Fruit fly (Drosophila melanogaster): ENCODE data around the gene Srp68.

The Srp68 gene

dm6 chr3L:8925679-8926078 lies 49.2 kb upstream of the Srp68 start (continued):
- no peak for TF ChIP-seq pfk (GFP tag; optimal IDR thresholded peaks at IDR 0.05)
- TF ChIP-seq Hand (GFP tag; optimal IDR thresholded peaks at IDR 0.05), result no peak
- peak; percentile 7 for TF ChIP-seq Jarid2 (GFP tag; optimal IDR thresholded peaks at IDR 0.05)
- no peak for TF ChIP-seq CG1602 (GFP tag; optimal IDR thresholded peaks at IDR 0.05)
- TF ChIP-seq B-H2 (GFP tag; optimal IDR thresholded peaks at IDR 0.05), result no peak
- TF ChIP-seq Ets97D (GFP tag; optimal IDR thresholded peaks at IDR 0.05), result no peak
- TF ChIP-seq CG10267 (tag; optimal IDR thresholded peaks at IDR 0.05), result no peak
- TF ChIP-seq fru (optimal IDR thresholded peaks at IDR 0.05), result no peak
- TF ChIP-seq B-H1 (GFP tag; IDR thresholded peaks at IDR 0.05), result no peak
- no peak for TF ChIP-seq Chrac-16 (GFP tag; optimal IDR thresholded peaks at IDR 0.05)
- no peak for TF ChIP-seq BtbVII (GFP tag; optimal IDR thresholded peaks at IDR 0.05)
- TF ChIP-seq slou (GFP tag; optimal IDR thresholded peaks at IDR 0.05), result no peak
- no peak for TF ChIP-seq CG8944 (GFP tag; optimal IDR thresholded peaks at IDR 0.05)
- no peak for TF ChIP-seq CG10274 (GFP tag; optimal IDR thresholded peaks at IDR 0.05)
- TF ChIP-seq PHDP (tag; optimal IDR thresholded peaks at IDR 0.05), result peak; percentile 5
- no peak for TF ChIP-seq hth (optimal IDR thresholded peaks at IDR 0.05)
- TF ChIP-seq Poxn (GFP tag; IDR thresholded peaks at IDR 0.05), result no peak
- TF ChIP-seq CG4360 (GFP tag; IDR thresholded peaks at IDR 0.05), result no peak
- TF ChIP-seq CG31441 (GFP tag; IDR thresholded peaks at IDR 0.05), result 0 out of 2 replicates have a peak, but pooled peaks have one; percentile 35
- peak; percentile 78 for TF ChIP-seq CG7745 (tag; optimal IDR thresholded peaks at IDR 0.05)
- TF ChIP-seq jigr1 (GFP tag; IDR thresholded peaks at IDR 0.05), result no peak
- TF ChIP-seq lab (GFP tag; optimal IDR thresholded peaks at IDR 0.05), result peak; percentile 39
- peak; percentile 42 for TF ChIP-seq Spps (tag; optimal IDR thresholded peaks at IDR 0.05)
- TF ChIP-seq CG2712 (tag; optimal IDR thresholded peaks at IDR 0.05), result peak; percentile 20
- TF ChIP-seq al (GFP tag; IDR thresholded peaks at IDR 0.05), result no peak
- peak; percentile 14 for TF ChIP-seq sqz (GFP tag; optimal IDR thresholded peaks at IDR 0.05)
- TF ChIP-seq Blimp-1 (GFP tag; optimal IDR thresholded peaks at IDR 0.05), result peak; percentile 94
- no peak for TF ChIP-seq pros (GFP tag; optimal IDR thresholded peaks at IDR 0.05)
- 0 out of 3 replicates have a peak, but pooled peaks have one; percentile 14 for TF ChIP-seq z (GFP tag; IDR thresholded peaks at IDR 0.05)
- TF ChIP-seq CG6272 (GFP tag; IDR thresholded peaks at IDR 0.05), result no peak
- TF ChIP-seq cad (GFP tag; optimal IDR thresholded peaks at IDR 0.05), result no peak
- TF ChIP-seq dati (GFP tag; IDR thresholded peaks at IDR 0.05), result no peak
- TF ChIP-seq CG2129 (GFP tag; IDR thresholded peaks at IDR 0.05; ENCODE audit: partially characterized antibody), result no peak
- no peak for TF ChIP-seq CG9727 (GFP tag; optimal IDR thresholded peaks at IDR 0.05)
- TF ChIP-seq CG7556 (GFP tag; optimal IDR thresholded peaks at IDR 0.05), result peak; percentile 10
- no peak for TF ChIP-seq Gsc (GFP tag; IDR thresholded peaks at IDR 0.05)
- TF ChIP-seq CG12155 (GFP tag; optimal IDR thresholded peaks at IDR 0.05), result no peak
- TF ChIP-seq CG2875 (GFP tag; optimal IDR thresholded peaks at IDR 0.05), result peak; percentile 83
- TF ChIP-seq CG8478 (optimal IDR thresholded peaks at IDR 0.05), result no peak
- TF ChIP-seq Doc2 (GFP tag; IDR thresholded peaks at IDR 0.05), result no peak
- TF ChIP-seq ttk (GFP tag; IDR thresholded peaks at IDR 0.05), result 0 out of 2 replicates have a peak, but pooled peaks have one; percentile 16
- TF ChIP-seq ci (GFP tag; IDR thresholded peaks at IDR 0.05), result peak; percentile 75
- TF ChIP-seq btn (GFP tag; optimal IDR thresholded peaks at IDR 0.05), result no peak
- peak; percentile 63 for TF ChIP-seq odd (GFP tag; optimal IDR thresholded peaks at IDR 0.05)
- no peak for TF ChIP-seq CG13894 (tag; optimal IDR thresholded peaks at IDR 0.05)
- TF ChIP-seq NC2β (GFP tag; optimal IDR thresholded peaks at IDR 0.05), result peak; percentile 20
- peak; percentile 66 for TF ChIP-seq gsb-n (tag; optimal IDR thresholded peaks at IDR 0.05)
- TF ChIP-seq Neu2 (GFP tag; optimal IDR thresholded peaks at IDR 0.05; ENCODE audit: borderline replicate concordance), result no peak
- TF ChIP-seq sug (tag; optimal IDR thresholded peaks at IDR 0.05), result no peak
- TF ChIP-seq CG10979 (tag; optimal IDR thresholded peaks at IDR 0.05), result peak; percentile 31
- peak; percentile 27 for TF ChIP-seq CG17568 (GFP tag; optimal IDR thresholded peaks at IDR 0.05)
- TF ChIP-seq da (GFP tag; optimal IDR thresholded peaks at IDR 0.05), result no peak
- no peak for TF ChIP-seq CG31224 (GFP tag; IDR thresholded peaks at IDR 0.05)
